Worm (Caenorhabditis elegans): ENCODE data around the gene trp-1.

trp-1 gene

ce11 chrIII:8504176-8504763, 30.7 kb upstream of the trp-1 start:
- TF ChIP-seq ceh-39 (tag; optimal IDR thresholded peaks at IDR 0.05) (no peak), ham-2 (GFP tag; optimal IDR thresholded peaks at IDR 0.05) (peak; percentile 68), nhr-2 (tag; optimal IDR thresholded peaks at IDR 0.05) (peak; percentile 68)

DNA sequence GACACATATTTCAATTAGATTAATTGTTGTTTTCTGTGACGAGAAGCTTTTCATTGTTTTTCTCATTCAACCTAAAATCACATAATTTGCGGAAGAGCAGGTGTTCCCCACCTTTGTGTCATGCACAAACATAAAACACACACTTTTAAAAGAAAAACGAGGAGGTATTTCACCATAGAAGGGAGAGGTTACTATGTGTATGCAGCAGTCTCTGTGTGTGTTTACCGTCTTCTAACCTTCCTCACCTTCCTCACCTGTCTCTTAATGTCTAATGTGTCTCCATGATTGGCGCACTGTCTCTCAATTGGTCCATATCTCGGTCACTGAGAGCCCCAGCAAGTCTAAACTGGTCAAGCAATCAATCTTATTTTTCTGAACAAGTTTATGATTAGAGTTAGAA, 28.6 kb upstream of the trp-1 start:
- TF ChIP-seq nhr-28 (tag; optimal IDR thresholded peaks at IDR 0.05) (no peak), lin-32 (GFP tag; optimal IDR thresholded peaks at IDR 0.05) (peak; percentile 72), nhr-2 (tag; optimal IDR thresholded peaks at IDR 0.05) (peak; percentile 68)

ce11 chrIII:8509218-8509617, 25.7 kb upstream of the trp-1 start:
- TF ChIP-seq nhr-76 (tag; optimal IDR thresholded peaks at IDR 0.05) (no peak), mls-2 (tag; optimal IDR thresholded peaks at IDR 0.05) (no peak), unc-120 (tag; optimal IDR thresholded peaks at IDR 0.05; ENCODE audit: poor library complexity, severe bottlenecking) (no peak), ham-2 (GFP tag; optimal IDR thresholded peaks at IDR 0.05) (no peak), drap-1 (GFP tag; optimal IDR thresholded peaks at IDR 0.05) (no peak), mab-5 (tag; optimal IDR thresholded peaks at IDR 0.05) (no peak), flh-1 (GFP tag; optimal IDR thresholded peaks at IDR 0.05) (no peak)

ce11 chrIII:8509644-8510393, 25.1 kb upstream of the trp-1 start:
- peak; percentile 95 for TF ChIP-seq ces-1 (GFP tag; optimal IDR thresholded peaks at IDR 0.05)
- TF ChIP-seq pha-4 (tag; optimal IDR thresholded peaks at IDR 0.05) = no peak
- TF ChIP-seq mls-2 (tag; optimal IDR thresholded peaks at IDR 0.05) = peak; percentile 36

ce11 chrIII:8511711-8512110, 23.2 kb upstream of the trp-1 start:
- TF ChIP-seq lsy-2 (tag; optimal IDR thresholded peaks at IDR 0.05) (no peak), ces-1 (GFP tag; optimal IDR thresholded peaks at IDR 0.05) (peak; percentile 82)

ce11 chrIII:8512279-8512942, 22.5 kb upstream of the trp-1 start:
- no peak for TF ChIP-seq mep-1 (tag; optimal IDR thresholded peaks at IDR 0.05)
- no peak for TF ChIP-seq ham-2 (GFP tag; optimal IDR thresholded peaks at IDR 0.05)
- peak; percentile 4 for TF ChIP-seq lin-13 (tag; optimal IDR thresholded peaks at IDR 0.05)
- peak; percentile 4 for TF ChIP-seq mls-2 (tag; optimal IDR thresholded peaks at IDR 0.05)

DNA sequence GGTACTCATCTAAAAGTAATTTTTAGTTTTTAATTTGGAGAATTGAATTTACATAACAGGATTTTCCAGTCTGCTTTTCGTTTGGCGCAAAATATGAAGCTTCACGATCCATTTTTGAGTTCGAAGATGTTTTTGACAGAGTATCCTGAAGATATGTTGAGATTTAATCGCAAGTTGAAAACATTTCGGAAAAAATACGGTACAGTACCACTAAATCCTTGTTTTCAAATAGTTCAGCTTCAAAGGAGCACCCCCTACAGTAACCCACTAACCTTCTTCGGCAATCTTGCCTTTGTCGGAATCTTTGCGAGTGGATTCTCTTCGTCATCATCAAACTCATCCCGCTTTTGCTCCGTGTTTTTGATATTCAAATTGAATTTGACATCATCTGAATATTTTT, 15.9 kb upstream of the trp-1 start:
- TF ChIP-seq ces-1 (GFP tag; optimal IDR thresholded peaks at IDR 0.05) (peak; percentile 19), tbx-8 (GFP tag; optimal IDR thresholded peaks at IDR 0.05) (no peak)

ce11 chrIII:8519886-8520285, 15.0 kb upstream of the trp-1 start, which contains the start of gene ZC21.8:
ZC21.8 (minus strand) TSS chrIII:8519986.
- no peak for TF ChIP-seq nhr-237 (tag; optimal IDR thresholded peaks at IDR 0.05)
- no peak for TF ChIP-seq nhr-76 (tag; optimal IDR thresholded peaks at IDR 0.05)
- TF ChIP-seq unc-39 (tag; optimal IDR thresholded peaks at IDR 0.05) = no peak
- TF ChIP-seq mep-1 (tag; optimal IDR thresholded peaks at IDR 0.05) = no peak
- no peak for TF ChIP-seq elt-3 (tag; optimal IDR thresholded peaks at IDR 0.05)
- TF ChIP-seq ces-1 (GFP tag; optimal IDR thresholded peaks at IDR 0.05) = no peak
- TF ChIP-seq flh-1 (GFP tag; optimal IDR thresholded peaks at IDR 0.05) = no peak
- TF ChIP-seq tbx-8 (GFP tag; optimal IDR thresholded peaks at IDR 0.05) = no peak
- TF ChIP-seq sptf-1 (tag; optimal IDR thresholded peaks at IDR 0.05) = no peak
- no peak for TF ChIP-seq unc-62 (GFP tag; optimal IDR thresholded peaks at IDR 0.05)

ce11 chrIII:8520589-8520988, 14.3 kb upstream of the trp-1 start:
- TF ChIP-seq ceh-39 (tag; optimal IDR thresholded peaks at IDR 0.05) (no peak), nhr-12 (tag; optimal IDR thresholded peaks at IDR 0.05) (no peak), M03D4.4 (tag; optimal IDR thresholded peaks at IDR 0.05) (no peak), nhr-76 (tag; optimal IDR thresholded peaks at IDR 0.05) (no peak), drap-1 (GFP tag; optimal IDR thresholded peaks at IDR 0.05) (no peak), sem-2 (GFP tag; optimal IDR thresholded peaks at IDR 0.05) (no peak), ceh-43 (GFP tag; optimal IDR thresholded peaks at IDR 0.05) (no peak), elt-3 (tag; optimal IDR thresholded peaks at IDR 0.05) (no peak), lin-13 (tag; optimal IDR thresholded peaks at IDR 0.05) (no peak), unc-39 (tag; optimal IDR thresholded peaks at IDR 0.05) (no peak), blmp-1 (tag; optimal IDR thresholded peaks at IDR 0.05) (no peak), nhr-28 (tag; optimal IDR thresholded peaks at IDR 0.05) (no peak), bed-3 (GFP tag; optimal IDR thresholded peaks at IDR 0.05) (no peak), elt-1 (tag; optimal IDR thresholded peaks at IDR 0.05; ENCODE audit: borderline replicate concordance, insufficient read depth) (no peak)

Data from whole organism, mixed stage, embryonic.